Fruit fly (Drosophila melanogaster) whole organism, embryonic: ENCODE data around the gene CG34148.

Source experiments
- CG10366 ChIP-seq: fragments of 200-800 bp; sonication (Bioruptor generic); IDR thresholded peaks from 2 replicates; pipeline ENCODE4 v1.3.6; 2022; ENCODE audit warnings: missing biosample characterization, missing genetic modification characterization
- CG12236 ChIP-seq: fragments of 200-800 bp; sonication (Bioruptor generic); optimal IDR thresholded peaks from 2 replicates; lab custom pipeline; 2016; ENCODE audit warnings: missing biosample characterization, missing genetic modification characterization
- CG1233 ChIP-seq: fragments of 200-800 bp; sonication (Bioruptor generic); optimal IDR thresholded peaks from 4 replicates; lab custom pipeline; 2018; ENCODE audit warnings: missing biosample characterization, mild to moderate bottlenecking, missing genetic modification characterization
- CG12769 ChIP-seq: fragments of 200-800 bp; sonication (Bioruptor generic); optimal IDR thresholded peaks from 2 replicates; lab custom pipeline; 2019; ENCODE audit warnings: missing biosample characterization, mild to moderate bottlenecking, missing genetic modification characterization, moderate library complexity
- CG13287 ChIP-seq: fragments of 200-800 bp; sonication (Bioruptor generic); IDR thresholded peaks from 2 replicates; pipeline ENCODE4 v1.3.6; 2022; ENCODE audit warnings: missing biosample characterization, missing genetic modification characterization; ENCODE audit not compliant: partially characterized antibody
- CG15073 ChIP-seq: fragments of 200-800 bp; sonication (Bioruptor generic); optimal IDR thresholded peaks from 2 replicates; lab custom pipeline; 2016; ENCODE audit warnings: missing biosample characterization, missing genetic modification characterization
- CG18619 ChIP-seq: fragments of 200-800 bp; sonication (Bioruptor generic); optimal IDR thresholded peaks from 3 replicates; lab custom pipeline; 2017; ENCODE audit warnings: missing biosample characterization, mild to moderate bottlenecking, missing genetic modification characterization
- CG2129 ChIP-seq: fragments of 200-800 bp; sonication (Bioruptor generic); IDR thresholded peaks from 2 replicates; pipeline ENCODE4 v1.3.6; 2022; ENCODE audit warnings: missing biosample characterization, missing genetic modification characterization; ENCODE audit not compliant: partially characterized antibody
- CG2678 ChIP-seq: fragments of 200-800 bp; sonication (Bioruptor generic); optimal IDR thresholded peaks from 3 replicates; lab custom pipeline; 2019; ENCODE audit warnings: missing biosample characterization, mild to moderate bottlenecking, missing genetic modification characterization, moderate library complexity
- CG2712 ChIP-seq: fragments of 200-800 bp; optimal IDR thresholded peaks from 3 replicates; lab custom pipeline; 2019; ENCODE audit warnings: missing biosample characterization, mild to moderate bottlenecking, missing genetic modification characterization, moderate library complexity
- CG30020 ChIP-seq: fragments of 200-800 bp; optimal IDR thresholded peaks from 2 replicates; lab custom pipeline; 2019; ENCODE audit warnings: missing biosample characterization, mild to moderate bottlenecking, missing genetic modification characterization, moderate library complexity
- CG30403 ChIP-seq: fragments of 200-800 bp; sonication (Bioruptor generic); optimal IDR thresholded peaks from 3 replicates; lab custom pipeline; 2016; ENCODE audit warnings: missing biosample characterization, missing genetic modification characterization
- CG30431 ChIP-seq: fragments of 200-800 bp; sonication (Bioruptor generic); optimal IDR thresholded peaks from 2 replicates; lab custom pipeline; 2017; ENCODE audit warnings: missing biosample characterization, missing genetic modification characterization
- CG3407 ChIP-seq: fragments of 200-800 bp; sonication (Bioruptor generic); optimal IDR thresholded peaks from 2 replicates; lab custom pipeline; 2018; ENCODE audit warnings: missing biosample characterization, mild to moderate bottlenecking, missing genetic modification characterization
- CG34422 ChIP-seq: fragments of 200-800 bp; sonication (Bioruptor generic); IDR thresholded peaks from 3 replicates; pipeline ENCODE4 v1.3.6; 2022; ENCODE audit warnings: missing biosample characterization, missing genetic modification characterization
- CG4404 ChIP-seq: fragments of 200-800 bp; sonication (Bioruptor generic); IDR thresholded peaks from 2 replicates; pipeline ENCODE4 v1.3.6; 2022; ENCODE audit warnings: missing biosample characterization, missing genetic modification characterization
- CG4424 ChIP-seq: fragments of 200-800 bp; sonication (Bioruptor generic); optimal IDR thresholded peaks from 3 replicates; lab custom pipeline; 2016; ENCODE audit warnings: missing biosample characterization, missing genetic modification characterization
- CG6272 ChIP-seq: fragments of 200-800 bp; sonication (Bioruptor generic); IDR thresholded peaks from 2 replicates; pipeline ENCODE4 v1.3.6; 2022; ENCODE audit warnings: missing biosample characterization, missing genetic modification characterization
- CG6854 ChIP-seq: fragments of 200-800 bp; sonication (Bioruptor generic); optimal IDR thresholded peaks from 3 replicates; lab custom pipeline; 2017; ENCODE audit warnings: missing biosample characterization, mild to moderate bottlenecking, missing genetic modification characterization
- CG8089 ChIP-seq: fragments of 200-800 bp; sonication (Bioruptor generic); optimal IDR thresholded peaks from 3 replicates; lab custom pipeline; 2016; ENCODE audit warnings: missing biosample characterization, missing genetic modification characterization
- CG8388 ChIP-seq: fragments of 200-800 bp; sonication (Bioruptor generic); optimal IDR thresholded peaks from 2 replicates; lab custom pipeline; 2019; ENCODE audit warnings: missing biosample characterization, mild to moderate bottlenecking, missing genetic modification characterization, moderate library complexity
- CG8478 ChIP-seq: fragments of >200 bp; optimal IDR thresholded peaks from 2 replicates; lab custom pipeline; 2018
- CG9609 ChIP-seq: fragments of 200-800 bp; sonication (Bioruptor generic); optimal IDR thresholded peaks from 3 replicates; lab custom pipeline; 2016; ENCODE audit warnings: missing biosample characterization, missing genetic modification characterization
- Fer3 ChIP-seq: fragments of 200-800 bp; sonication (Bioruptor generic); optimal IDR thresholded peaks from 2 replicates; lab custom pipeline; 2018; ENCODE audit warnings: missing biosample characterization, mild to moderate bottlenecking, missing genetic modification characterization, moderate library complexity
- HHEX ChIP-seq: fragments of 200-800 bp; sonication (Bioruptor generic); optimal IDR thresholded peaks from 3 replicates; lab custom pipeline; 2017; ENCODE audit warnings: missing biosample characterization, mild to moderate bottlenecking, missing genetic modification characterization, missing genetic modification reagents
- Hmr ChIP-seq: fragments of 200-800 bp; sonication (Bioruptor generic); optimal IDR thresholded peaks from 3 replicates; lab custom pipeline; 2017; ENCODE audit warnings: mild to moderate bottlenecking, missing biosample characterization, missing genetic modification reagents, missing genetic modification characterization
- Max ChIP-seq: fragments of 200-800 bp; sonication (Bioruptor generic); optimal IDR thresholded peaks from 2 replicates; lab custom pipeline; 2016; ENCODE audit warnings: missing biosample characterization, mild to moderate bottlenecking, missing genetic modification characterization
- Neu2 ChIP-seq: fragments of 200-800 bp; sonication (Bioruptor generic); optimal IDR thresholded peaks from 3 replicates; lab custom pipeline; 2016; ENCODE audit warnings: missing biosample characterization, missing genetic modification characterization, borderline replicate concordance
- Ravus ChIP-seq: fragments of 200-800 bp; sonication (Bioruptor generic); IDR thresholded peaks from 2 replicates; pipeline ENCODE4 v1.3.6; 2022; ENCODE audit warnings: missing biosample characterization, missing genetic modification characterization
- Sox100B ChIP-seq: fragments of 200-800 bp; sonication (Bioruptor generic); optimal IDR thresholded peaks from 3 replicates; lab custom pipeline; 2018; ENCODE audit warnings: missing biosample characterization, mild to moderate bottlenecking, missing genetic modification characterization
- Sry-β ChIP-seq: fragments of 200-800 bp; sonication (Bioruptor generic); optimal IDR thresholded peaks from 2 replicates; lab custom pipeline; 2018; ENCODE audit warnings: missing biosample characterization, mild to moderate bottlenecking, missing genetic modification characterization, moderate library complexity
- Ssrp ChIP-seq: fragments of 200-800 bp; sonication (Bioruptor generic); optimal IDR thresholded peaks from 2 replicates; lab custom pipeline; 2018; ENCODE audit warnings: missing biosample characterization, mild to moderate bottlenecking, missing genetic modification characterization, moderate library complexity
- Stat92E ChIP-seq, 3 experiments: fragments of >200 bp in 2 of 3; fragments of 200-800 bp in 1 of 3; sonication (Bioruptor generic) in 1 of 3; optimal IDR thresholded peaks; 2 replicates each; lab custom pipeline; 2017 to 2019; ENCODE audit warnings: missing biosample characterization in 3 of 3, missing genetic modification characterization in 3 of 3, mild to moderate bottlenecking in 1 of 3, moderate library complexity in 1 of 3
- Usf ChIP-seq: fragments of 200-800 bp; sonication (Bioruptor generic); optimal IDR thresholded peaks from 2 replicates; lab custom pipeline; 2017; ENCODE audit warnings: missing genotype, missing biosample characterization, missing genetic modification characterization
- al ChIP-seq: fragments of 200-800 bp; sonication (Bioruptor generic); IDR thresholded peaks from 2 replicates; pipeline ENCODE4 v1.3.6; 2022; ENCODE audit warnings: missing biosample characterization, missing genetic modification characterization
- bcd ChIP-seq: fragments of 200-800 bp; sonication (Bioruptor generic); optimal IDR thresholded peaks from 2 replicates; lab custom pipeline; 2017; ENCODE audit warnings: missing biosample characterization, mild to moderate bottlenecking, missing genetic modification characterization
- btn ChIP-seq: fragments of 200-800 bp; sonication (Bioruptor generic); optimal IDR thresholded peaks from 2 replicates; lab custom pipeline; 2016; ENCODE audit warnings: missing biosample characterization, missing genetic modification characterization
- da ChIP-seq: fragments of 200-800 bp; sonication (Bioruptor generic); optimal IDR thresholded peaks from 2 replicates; lab custom pipeline; 2016; ENCODE audit warnings: missing biosample characterization, missing genetic modification characterization
- ewg ChIP-seq: fragments of 200-800 bp; sonication (Bioruptor generic); optimal IDR thresholded peaks from 3 replicates; lab custom pipeline; 2017; ENCODE audit warnings: mild to moderate bottlenecking, missing biosample characterization, missing genetic modification reagents, missing genetic modification characterization
- fd3F ChIP-seq: fragments of 200-800 bp; sonication (Bioruptor generic); optimal IDR thresholded peaks from 2 replicates; lab custom pipeline; 2018; ENCODE audit warnings: missing biosample characterization, mild to moderate bottlenecking, missing genetic modification characterization, moderate library complexity
- fd64A ChIP-seq: fragments of 200-800 bp; sonication (Bioruptor generic); optimal IDR thresholded peaks from 3 replicates; lab custom pipeline; 2018; ENCODE audit warnings: missing biosample characterization, mild to moderate bottlenecking, missing genetic modification characterization
- lola ChIP-seq, 3 experiments: fragments of >200 bp in 2 of 3; fragments of 200-800 bp in 1 of 3; sonication (Bioruptor generic) in 1 of 3; optimal IDR thresholded peaks; 2 replicates each; lab custom pipeline; 2017 to 2019; ENCODE audit warnings: missing biosample characterization in 3 of 3, missing genetic modification characterization in 3 of 3, mild to moderate bottlenecking in 1 of 3, moderate library complexity in 1 of 3
- nerfin-1 ChIP-seq: fragments of 200-800 bp; sonication (Bioruptor generic); optimal IDR thresholded peaks from 3 replicates; lab custom pipeline; 2019; ENCODE audit warnings: missing biosample characterization, mild to moderate bottlenecking, missing genetic modification characterization, moderate library complexity
- nmo ChIP-seq: fragments of 200-800 bp; sonication (Bioruptor generic); optimal IDR thresholded peaks from 2 replicates; lab custom pipeline; 2018; ENCODE audit warnings: missing biosample characterization, mild to moderate bottlenecking, missing genetic modification characterization, moderate library complexity
- pan ChIP-seq, 4 experiments: fragments of >200 bp in 3 of 4; fragments of 200-800 bp in 1 of 4; sonication (Bioruptor generic) in 1 of 4; optimal IDR thresholded peaks in 3 of 4; IDR thresholded peaks in 1 of 4; 2 replicates each; pipeline versions ENCODE4 v1.3.6 to Lab custom; 2017 to 2022; ENCODE audit warnings: missing biosample characterization in 2 of 4, missing genetic modification characterization in 2 of 4, mixed read lengths in 1 of 4
- pnt ChIP-seq: fragments of 200-800 bp; sonication (Bioruptor generic); optimal IDR thresholded peaks from 3 replicates; lab custom pipeline; 2016; ENCODE audit warnings: missing biosample characterization, missing genetic modification characterization
- repo ChIP-seq: fragments of 200-800 bp; sonication (Bioruptor generic); optimal IDR thresholded peaks from 2 replicates; lab custom pipeline; 2016; ENCODE audit warnings: missing biosample characterization, missing genetic modification characterization
- ssp ChIP-seq: fragments of 200-800 bp; sonication (Bioruptor generic); IDR thresholded peaks from 2 replicates; pipeline ENCODE4 v1.3.6; 2022; ENCODE audit warnings: missing biosample characterization, missing genetic modification characterization
- tio ChIP-seq: fragments of 200-800 bp; sonication (Bioruptor generic); optimal IDR thresholded peaks from 2 replicates; lab custom pipeline; 2017; ENCODE audit warnings: missing biosample characterization, missing genetic modification characterization, inconsistent platforms
- unpg ChIP-seq: fragments of 200-800 bp; sonication (Bioruptor generic); optimal IDR thresholded peaks from 3 replicates; lab custom pipeline; 2018; ENCODE audit warnings: missing biosample characterization, mild to moderate bottlenecking, missing genetic modification characterization, moderate library complexity

CG34148 gene

DNA sequence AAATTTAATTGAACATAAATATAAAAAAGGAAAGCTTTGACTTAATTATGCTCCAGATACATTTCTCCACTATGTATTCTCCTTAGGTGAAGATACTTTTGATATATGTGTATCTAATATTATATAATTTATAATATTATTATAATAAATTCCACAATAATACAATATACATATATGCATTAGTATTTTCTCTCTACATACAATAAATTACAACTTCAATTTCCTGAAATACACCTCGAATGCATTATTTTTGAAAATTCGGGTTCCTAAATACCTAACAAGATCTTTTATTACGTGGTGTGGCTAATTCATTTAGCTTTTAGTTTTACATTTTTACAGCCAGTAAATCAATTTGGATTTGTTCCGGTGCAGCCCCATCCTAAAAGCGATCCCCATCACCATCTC, 48.2 kb downstream of the CG34148 start (continued):
- TF ChIP-seq CG2678 (tag; lab: Kevin White, UChicago) (peak; percentile 44), CG13287 (GFP tag; lab: Robert Waterston, UW) (no peak), HHEX (GFP tag; lab: Kevin White, UChicago) (no peak), CG10366 (GFP tag; lab: Robert Waterston, UW) (no peak), repo (GFP tag; lab: Kevin White, UChicago) (no peak), da (GFP tag; lab: Kevin White, UChicago) (no peak), nmo (GFP tag; lab: Kevin White, UChicago) (peak; percentile 63), bcd (GFP tag; lab: Kevin White, UChicago) (no peak), Sry-β (GFP tag; lab: Kevin White, UChicago) (no peak), lola (GFP tag; optimal IDR thresholded peaks at IDR 0.05; lab: Kevin White, UChicago) (peak in 1 of 3 experiments; percentile 76), fd64A (no peak), ewg (GFP tag; lab: Kevin White, UChicago) (no peak), CG2129 (no peak), CG30403 (GFP tag; lab: Kevin White, UChicago) (no peak), CG8478 (no peak), CG9609 (GFP tag; lab: Kevin White, UChicago) (no peak), Neu2 (no peak), CG4424 (GFP tag; lab: Kevin White, UChicago) (peak; percentile 2), CG34422 (GFP tag; lab: Robert Waterston, UW) (no peak), CG8388 (GFP tag; lab: Kevin White, UChicago) (peak; percentile 48), CG12236 (GFP tag; lab: Kevin White, UChicago) (no peak), CG4404 (no peak), tio (GFP tag; lab: Kevin White, UChicago) (no peak), CG30431 (GFP tag; lab: Kevin White, UChicago) (no peak), unpg (GFP tag; lab: Kevin White, UChicago) (peak; percentile 19), fd3F (GFP tag; lab: Kevin White, UChicago) (no peak), CG6272 (no peak), al (GFP tag; lab: Robert Waterston, UW) (no peak), ssp (GFP tag; lab: Robert Waterston, UW) (no peak), Stat92E (GFP tag; optimal IDR thresholded peaks at IDR 0.05; lab: Kevin White, UChicago) (peak in 1 of 3 experiments; percentile 23), CG12769 (tag; lab: Kevin White, UChicago) (no peak), CG2712 (tag; lab: Kevin White, UChicago) (peak; percentile 72), CG8089 (GFP tag; lab: Kevin White, UChicago) (no peak), nerfin-1 (tag; lab: Kevin White, UChicago) (no peak), CG15073 (GFP tag; lab: Kevin White, UChicago) (no peak), Ravus (GFP tag; lab: Robert Waterston, UW) (no peak), Sox100B (GFP tag; lab: Kevin White, UChicago) (peak; percentile 15), Hmr (no peak), CG6854 (no peak), Max (GFP tag; lab: Kevin White, UChicago) (no peak), btn (GFP tag; lab: Kevin White, UChicago) (no peak), CG3407 (GFP tag; lab: Kevin White, UChicago) (no peak), pan (optimal IDR thresholded peaks at IDR 0.05; lab: Kevin White, UChicago) (no peak), pan (GFP tag; optimal IDR thresholded peaks at IDR 0.05 in 1 of 2, IDR thresholded peaks at IDR 0.05 in 1 of 2) (no peak), Ssrp (peak; percentile 30), CG1233 (GFP tag; lab: Kevin White, UChicago) (no peak), CG18619 (no peak), Fer3 (tag; lab: Kevin White, UChicago) (no peak), pnt (GFP tag; lab: Kevin White, UChicago) (no peak), CG30020 (tag; lab: Kevin White, UChicago) (no peak), Usf (GFP tag; lab: Kevin White, UChicago) (no peak)
